Worm (Caenorhabditis elegans) whole organism, mixed stage, embryonic: Measurements from ENCODE around the gene C50E3.11.

ENCODE experiments used
- ceh-43 ChIP-seq: fragments of 200-800 bp; sonication (Bioruptor generic); optimal IDR thresholded peaks from 2 replicates; lab custom pipeline; 2018; ENCODE audit warnings: mild to moderate bottlenecking, missing genetic modification characterization, moderate library complexity, missing compliant biosample characterization
- ceh-83 ChIP-seq: fragments of 200-800 bp; sonication (Bioruptor generic); optimal IDR thresholded peaks from 2 replicates; lab custom pipeline; 2018; ENCODE audit warnings: mild to moderate bottlenecking, missing genetic modification characterization, missing compliant biosample characterization
- ces-1 ChIP-seq: fragments of 150-350 bp; optimal IDR thresholded peaks from 2 replicates; lab custom pipeline; 2014; ENCODE audit warnings: missing biosample characterization, missing genetic modification reagents, missing genetic modification characterization
- hlh-1 ChIP-seq: fragments of 150-350 bp; optimal IDR thresholded peaks from 2 replicates; lab custom pipeline; 2014; ENCODE audit warnings: missing biosample characterization, missing genetic modification reagents, missing genetic modification characterization
- lin-13 ChIP-seq: fragments of 150-350 bp; optimal IDR thresholded peaks from 2 replicates; lab custom pipeline; 2014; ENCODE audit warnings: missing biosample characterization, missing genetic modification characterization
- mab-5 ChIP-seq: fragments of 150-350 bp; optimal IDR thresholded peaks from 2 replicates; lab custom pipeline; 2014; ENCODE audit warnings: missing biosample characterization, missing genetic modification characterization
- nhr-12 ChIP-seq: fragments of 150-350 bp; optimal IDR thresholded peaks from 2 replicates; lab custom pipeline; 2014; ENCODE audit warnings: missing biosample characterization, missing genetic modification characterization
- nhr-76 ChIP-seq: sonication (generic microtip); optimal IDR thresholded peaks from 2 replicates; lab custom pipeline; 2017; ENCODE audit warnings: missing biosample characterization, missing genetic modification characterization
- snpc-4 ChIP-seq: fragments of 150-350 bp; optimal IDR thresholded peaks from 2 replicates; lab custom pipeline; 2014; ENCODE audit warnings: missing biosample characterization, missing genetic modification characterization
- sptf-1 ChIP-seq: sonication (generic microtip); optimal IDR thresholded peaks from 2 replicates; lab custom pipeline; 2017; ENCODE audit warnings: mild to moderate bottlenecking, missing genetic modification characterization, moderate library complexity, missing compliant biosample characterization
- unc-62 ChIP-seq: fragments of 150-350 bp; optimal IDR thresholded peaks from 2 replicates; lab custom pipeline; 2014; ENCODE audit warnings: missing biosample characterization, missing genetic modification reagents, missing genetic modification characterization

- TF ChIP-seq sptf-1 = no peak
- TF ChIP-seq lin-13 (tag; lab: Kevin White, UChicago) = no peak
- TF ChIP-seq nhr-76 (tag; lab: Kevin White, UChicago) = no peak
- no peak for TF ChIP-seq ces-1 (GFP tag; lab: Kevin White, UChicago)
- TF ChIP-seq unc-62 = no peak
- no peak for TF ChIP-seq nhr-12 (tag; lab: Kevin White, UChicago)
- TF ChIP-seq ceh-83 (GFP tag; lab: Kevin White, UChicago) = no peak
- TF ChIP-seq snpc-4 (tag; lab: Kevin White, UChicago) = no peak
- no peak for TF ChIP-seq ceh-43 (GFP tag; lab: Kevin White, UChicago)
- no peak for TF ChIP-seq hlh-1
- no peak for TF ChIP-seq mab-5 (tag; lab: Kevin White, UChicago)
These were observed 23.3 kb upstream of the C50E3.11 start, which contains the start of gene F07C4.6 for ce11 chrV:7626550-7626949.
